Worm (Caenorhabditis elegans) whole organism, young adult: ENCODE data around the gene lam-1.

Experiments used
- B0336.3 ChIP-seq: fragments of 200-800 bp; sonication (Bioruptor generic); IDR thresholded peaks from 2 replicates; pipeline ENCODE4 v1.3.6; 2022; ENCODE audit warnings: missing genetic modification characterization, missing compliant biosample characterization
- C06A6.2 ChIP-seq: fragments of 200-800 bp; sonication (Bioruptor generic); conservative IDR thresholded peaks from 2 replicates; pipeline ENCODE4 v1.3.6; 2022; ENCODE audit warnings: missing genetic modification characterization, missing compliant biosample characterization
- F33H1.4 ChIP-seq: fragments of 200-800 bp; sonication (Bioruptor generic); IDR thresholded peaks from 2 replicates; pipeline ENCODE4 v1.3.6; 2022; ENCODE audit warnings: missing genetic modification reagents, missing genetic modification characterization, missing compliant biosample characterization
- F37B4.10 ChIP-seq: fragments of 200-800 bp; sonication (Bioruptor generic); IDR thresholded peaks from 2 replicates; pipeline ENCODE4 v1.3.6; 2022; ENCODE audit warnings: missing genetic modification characterization, missing compliant biosample characterization
- F55B11.4 ChIP-seq: sonication (generic microtip); optimal IDR thresholded peaks from 2 replicates; lab custom pipeline; 2016; ENCODE audit warnings: missing compliant biosample characterization, missing genetic modification characterization, borderline replicate concordance; ENCODE audit not compliant: insufficient read depth
- F57C9.4 ChIP-seq: sonication (generic microtip); optimal IDR thresholded peaks from 2 replicates; lab custom pipeline; 2017; ENCODE audit warnings: mild to moderate bottlenecking, missing genetic modification characterization, missing compliant biosample characterization
- T26A5.8 ChIP-seq: sonication (generic microtip); optimal IDR thresholded peaks from 2 replicates; lab custom pipeline; 2016; ENCODE audit warnings: missing genetic modification characterization, missing compliant biosample characterization
- Y56A3A.18 ChIP-seq: fragments of 200-800 bp; sonication (Bioruptor generic); IDR thresholded peaks from 2 replicates; pipeline ENCODE4 v1.3.6; 2022; ENCODE audit warnings: missing genetic modification reagents, missing genetic modification characterization, missing compliant biosample characterization
- Y95B8A.8 ChIP-seq: fragments of 200-800 bp; sonication (Bioruptor generic); IDR thresholded peaks from 2 replicates; pipeline ENCODE4 v1.3.6; 2022; ENCODE audit warnings: missing genetic modification reagents, missing genetic modification characterization, missing compliant biosample characterization
- ZK185.1 ChIP-seq: sonication (generic microtip); optimal IDR thresholded peaks from 2 replicates; lab custom pipeline; 2016; ENCODE audit warnings: mild to moderate bottlenecking, missing genetic modification characterization, missing compliant biosample characterization; ENCODE audit not compliant: poor library complexity, severe bottlenecking
- ama-1 ChIP-seq, 3 experiments: fragments of 150-350 bp in 1 of 3; sonication (generic microtip) in 2 of 3; optimal IDR thresholded peaks; 2 replicates each; lab custom pipeline; 2014 to 2018; ENCODE audit warnings: missing biosample characterization in 2 of 3, missing genetic modification characterization in 2 of 3, missing genetic modification reagents in 2 of 3
- atf-7 ChIP-seq: sonication (generic microtip); optimal IDR thresholded peaks from 2 replicates; lab custom pipeline; 2017; ENCODE audit warnings: mild to moderate bottlenecking, missing genetic modification characterization, missing compliant biosample characterization
- bed-1 ChIP-seq: fragments of 200-800 bp; sonication (Bioruptor generic); IDR thresholded peaks from 2 replicates; pipeline ENCODE4 v1.3.6; 2022; ENCODE audit warnings: missing genetic modification reagents, missing genetic modification characterization, missing compliant biosample characterization
- ceh-91 ChIP-seq: fragments of 200-800 bp; sonication (Bioruptor generic); IDR thresholded peaks from 2 replicates; pipeline ENCODE4 v1.3.6; 2022; ENCODE audit warnings: missing genetic modification reagents, missing genetic modification characterization, missing compliant biosample characterization
- dox-1 ChIP-seq: fragments of 200-800 bp; sonication (Bioruptor generic); IDR thresholded peaks from 2 replicates; pipeline ENCODE4 v1.3.6; 2022; ENCODE audit warnings: missing genetic modification reagents, missing genetic modification characterization, missing compliant biosample characterization
- dpl-1 ChIP-seq: fragments of 150-350 bp; optimal IDR thresholded peaks from 2 replicates; lab custom pipeline; 2014; ENCODE audit warnings: missing biosample characterization, missing genetic modification reagents, missing genetic modification characterization
- egl-44 ChIP-seq: fragments of 200-800 bp; sonication (Bioruptor generic); IDR thresholded peaks from 2 replicates; pipeline ENCODE4 v1.3.6; 2022; ENCODE audit warnings: missing genetic modification reagents, missing genetic modification characterization, missing compliant biosample characterization
- ekl-4 ChIP-seq: fragments of 200-800 bp; sonication (Bioruptor generic); IDR thresholded peaks from 2 replicates; pipeline ENCODE4 v1.3.6; 2022; ENCODE audit warnings: missing genetic modification reagents, missing genetic modification characterization, missing compliant biosample characterization
- ets-4 ChIP-seq: fragments of 200-800 bp; sonication (Bioruptor generic); optimal IDR thresholded peaks from 2 replicates; lab custom pipeline; 2018; ENCODE audit warnings: mild to moderate bottlenecking, missing genetic modification characterization, missing compliant biosample characterization
- gei-17 ChIP-seq: fragments of 200-800 bp; sonication (Bioruptor generic); optimal IDR thresholded peaks from 2 replicates; lab custom pipeline; 2018; ENCODE audit warnings: mild to moderate bottlenecking, missing genetic modification characterization, missing compliant biosample characterization
- hrde-1 ChIP-seq: sonication (generic microtip); optimal IDR thresholded peaks from 2 replicates; lab custom pipeline; 2016; ENCODE audit warnings: missing genetic modification characterization, mild to moderate bottlenecking, missing compliant biosample characterization, moderate library complexity, missing genotype, missing genetic modification reagents, borderline replicate concordance
- lin-35 ChIP-seq, 3 experiments: fragments of 150-350 bp in 2 of 3; sonication (generic microtip) in 1 of 3; optimal IDR thresholded peaks; 2 replicates each; lab custom pipeline; 2014 to 2018; ENCODE audit warnings: missing biosample characterization in 3 of 3, missing genetic modification characterization in 3 of 3, missing genetic modification reagents in 3 of 3
- lsl-1 ChIP-seq: fragments of 200-800 bp; sonication (Bioruptor generic); optimal IDR thresholded peaks from 2 replicates; lab custom pipeline; 2018; ENCODE audit warnings: mild to moderate bottlenecking, missing genetic modification characterization, moderate library complexity, missing compliant biosample characterization
- lsy-27 ChIP-seq: sonication (generic microtip); optimal IDR thresholded peaks from 2 replicates; lab custom pipeline; 2017; ENCODE audit warnings: missing genetic modification characterization, mild to moderate bottlenecking, missing compliant biosample characterization, antibody characterized with exemption, missing genotype, borderline replicate concordance; ENCODE audit not compliant: insufficient read depth
- nhr-80 ChIP-seq: sonication (generic microtip); optimal IDR thresholded peaks from 2 replicates; lab custom pipeline; 2016; ENCODE audit warnings: missing genetic modification characterization, missing compliant biosample characterization
- pbrm-1 ChIP-seq: fragments of 200-800 bp; sonication (Bioruptor generic); IDR thresholded peaks from 2 replicates; pipeline ENCODE4 v1.3.6; 2022; ENCODE audit warnings: missing genetic modification reagents, missing genetic modification characterization, missing compliant biosample characterization
- pha-4 ChIP-seq: fragments of 150-350 bp; sonication (generic microtip); optimal IDR thresholded peaks from 2 replicates; lab custom pipeline; 2014; ENCODE audit warnings: missing biosample characterization, missing genetic modification reagents, missing genetic modification characterization
- rcor-1 ChIP-seq: fragments of 200-800 bp; sonication (Bioruptor generic); IDR thresholded peaks from 2 replicates; pipeline ENCODE4 v1.3.6; 2022; ENCODE audit warnings: missing genetic modification reagents, missing genetic modification characterization, missing compliant biosample characterization
- sea-2 ChIP-seq: fragments of 200-800 bp; sonication (Bioruptor generic); IDR thresholded peaks from 2 replicates; pipeline ENCODE4 v1.3.6; 2022; ENCODE audit warnings: missing genetic modification characterization, missing compliant biosample characterization
- snpc-1.1 ChIP-seq: sonication (generic microtip); optimal IDR thresholded peaks from 2 replicates; lab custom pipeline; 2017; ENCODE audit warnings: missing genetic modification characterization, mild to moderate bottlenecking, missing compliant biosample characterization, antibody characterized with exemption, moderate library complexity, missing genotype, missing genetic modification reagents; ENCODE audit not compliant: insufficient read depth
- snpc-4 ChIP-seq, 5 experiments: fragments of 150-350 bp in 1 of 5; sonication (generic microtip) in 4 of 5; optimal IDR thresholded peaks; 2 replicates each; lab custom pipeline; 2014 to 2018; ENCODE audit warnings: missing genetic modification characterization in 5 of 5, missing biosample characterization in 3 of 5, antibody characterized with exemption in 2 of 5, mild to moderate bottlenecking in 2 of 5, missing compliant biosample characterization in 2 of 5, missing genotype in 2 of 5, moderate library complexity in 2 of 5, missing genetic modification reagents in 1 of 5
- somi-1 ChIP-seq: fragments of 200-800 bp; sonication (Bioruptor generic); optimal IDR thresholded peaks from 2 replicates; lab custom pipeline; 2018; ENCODE audit warnings: mild to moderate bottlenecking, missing genetic modification characterization, missing compliant biosample characterization
- sptf-2 ChIP-seq: fragments of 200-800 bp; sonication (Bioruptor generic); optimal IDR thresholded peaks from 2 replicates; lab custom pipeline; 2018; ENCODE audit warnings: mild to moderate bottlenecking, missing genetic modification characterization, missing compliant biosample characterization
- tbp1 ChIP-seq: fragments of 200-800 bp; sonication (Bioruptor generic); optimal IDR thresholded peaks from 2 replicates; lab custom pipeline; 2018; ENCODE audit warnings: mild to moderate bottlenecking, missing genetic modification characterization, missing compliant biosample characterization
- tbx-9 ChIP-seq: sonication (generic microtip); optimal IDR thresholded peaks from 2 replicates; lab custom pipeline; 2016; ENCODE audit warnings: borderline replicate concordance, missing genetic modification characterization, inconsistent platforms, missing compliant biosample characterization
- unc-62 ChIP-seq: fragments of 150-350 bp; optimal IDR thresholded peaks from 2 replicates; lab custom pipeline; 2014; ENCODE audit warnings: missing biosample characterization, missing genetic modification reagents, missing genetic modification characterization
- zfh-2 ChIP-seq: fragments of 200-800 bp; sonication (Bioruptor generic); conservative IDR thresholded peaks from 2 replicates; pipeline ENCODE4 v1.3.6; 2022; ENCODE audit warnings: missing genetic modification reagents, missing genetic modification characterization, missing compliant biosample characterization
- zim-3 ChIP-seq: sonication (generic microtip); optimal IDR thresholded peaks from 2 replicates; lab custom pipeline; 2017; ENCODE audit warnings: mild to moderate bottlenecking, missing genetic modification characterization, moderate library complexity, missing compliant biosample characterization
- ztf-28 ChIP-seq: fragments of 200-800 bp; sonication (Bioruptor generic); IDR thresholded peaks from 2 replicates; pipeline ENCODE4 v1.3.6; 2022; ENCODE audit warnings: missing genetic modification reagents, missing genetic modification characterization, missing compliant biosample characterization

lam-1 gene

ce11 chrIV:5209390-5209789 is 36.3 kb downstream of the lam-1 start, which contains the start of the genes Y59E9AL.36 and nbet-1 (continued):
- TF ChIP-seq ekl-4 (GFP tag; lab: Robert Waterston, UW) = peak; percentile 59
- peak; percentile 34 for TF ChIP-seq sptf-2 (GFP tag; lab: Kevin White, UChicago)
- TF ChIP-seq atf-7 (tag; lab: Kevin White, UChicago) = no peak
- TF ChIP-seq pha-4 (tag; lab: Kevin White, UChicago) = no peak
- TF ChIP-seq nhr-80 = peak; percentile 27
- peak in 1 of 3 experiments; percentile 70 for TF ChIP-seq lin-35 (GFP tag; optimal IDR thresholded peaks at IDR 0.05; lab: Kevin White, UChicago)
- peak; percentile 52; the same call in 1 of the 2 replicates for TF ChIP-seq pbrm-1
- peak; percentile 62 for TF ChIP-seq rcor-1
- TF ChIP-seq ztf-28 (GFP tag; lab: Robert Waterston, UW) = no peak
- TF ChIP-seq snpc-4 (GFP tag; optimal IDR thresholded peaks at IDR 0.05; lab: Kevin White, UChicago) = peak; percentile 75
- TF ChIP-seq snpc-4 (tag; optimal IDR thresholded peaks at IDR 0.05; lab: Kevin White, UChicago) = peak in 3 of 4 experiments; percentile 90 to 92 (median 92)
- peak; percentile 46 for TF ChIP-seq snpc-1.1
- TF ChIP-seq zfh-2 (GFP tag; lab: Robert Waterston, UW) = no peak
- peak; percentile 65 for TF ChIP-seq B0336.3 (GFP tag; lab: Robert Waterston, UW)
- peak; percentile 59; the same call in 1 of the 2 replicates for TF ChIP-seq ceh-91
- no peak for TF ChIP-seq ama-1 (optimal IDR thresholded peaks at IDR 0.05; lab: Kevin White, UChicago)
- peak in 1 of 2 experiments; percentile 3 for TF ChIP-seq ama-1 (GFP tag; optimal IDR thresholded peaks at IDR 0.05; lab: Kevin White, UChicago)
- TF ChIP-seq ZK185.1 (tag; lab: Kevin White, UChicago) = peak; percentile 56

ce11 chrIV:5210606-5211005 is 37.5 kb downstream of the lam-1 start:
- TF ChIP-seq hrde-1 (tag; lab: Kevin White, UChicago) (no peak), gei-17 (GFP tag; lab: Kevin White, UChicago) (no peak), bed-1 (GFP tag; lab: Robert Waterston, UW) (no peak), ets-4 (GFP tag; lab: Kevin White, UChicago) (no peak), Y56A3A.18 (GFP tag; lab: Robert Waterston, UW) (no peak), F55B11.4 (tag; lab: Kevin White, UChicago) (no peak), F37B4.10 (GFP tag; lab: Robert Waterston, UW) (no peak), snpc-4 (GFP tag; optimal IDR thresholded peaks at IDR 0.05; lab: Kevin White, UChicago) (no peak), snpc-4 (tag; optimal IDR thresholded peaks at IDR 0.05; lab: Kevin White, UChicago) (peak in 1 of 4 experiments; percentile 83), unc-62 (GFP tag; lab: Kevin White, UChicago) (no peak), lsl-1 (peak; percentile 75), dpl-1 (GFP tag; lab: Kevin White, UChicago) (no peak), sea-2 (GFP tag; lab: Robert Waterston, UW) (no peak), zim-3 (no peak), sptf-2 (GFP tag; lab: Kevin White, UChicago) (no peak), T26A5.8 (tag; lab: Kevin White, UChicago) (no peak), egl-44 (GFP tag; lab: Robert Waterston, UW) (no peak), somi-1 (GFP tag; lab: Kevin White, UChicago) (no peak), lsy-27 (tag; lab: Kevin White, UChicago) (no peak), ekl-4 (GFP tag; lab: Robert Waterston, UW) (no peak), Y95B8A.8 (GFP tag; lab: Robert Waterston, UW) (no peak), lin-35 (GFP tag; optimal IDR thresholded peaks at IDR 0.05; lab: Kevin White, UChicago) (no peak), tbp1 (peak; percentile 7), tbx-9 (no peak), C06A6.2 (no peak), dox-1 (GFP tag; lab: Robert Waterston, UW) (no peak), F57C9.4 (tag; lab: Kevin White, UChicago) (no peak), F33H1.4 (peak; percentile 46; the same call in 1 of the 2 replicates), pbrm-1 (no peak)
